Fruit fly (Drosophila melanogaster): ENCODE data around the gene dnt.
A peak's percentile ranks its signal among the peaks of the same experiment; 100 is the strongest.

- TF ChIP-seq CG3032 (tag; optimal IDR thresholded peaks at IDR 0.05): peak; percentile 63
- peak; percentile 30 for TF ChIP-seq CG16779 (tag; optimal IDR thresholded peaks at IDR 0.05)
- peak; percentile 14 for TF ChIP-seq CG6854 (GFP tag; optimal IDR thresholded peaks at IDR 0.05)
- peak; percentile 20 for TF ChIP-seq CG1621 (tag; optimal IDR thresholded peaks at IDR 0.05)
- peak; percentile 75 for TF ChIP-seq OdsH (GFP tag; optimal IDR thresholded peaks at IDR 0.05)
- peak; percentile 45 for TF ChIP-seq lz (GFP tag; optimal IDR thresholded peaks at IDR 0.05)
- TF ChIP-seq ss (GFP tag; optimal IDR thresholded peaks at IDR 0.05): peak in 1 of 2 experiments; percentile 58
- peak; percentile 59 for TF ChIP-seq CG15336 (GFP tag; IDR thresholded peaks at IDR 0.05)
- no peak for TF ChIP-seq CG11294 (GFP tag; IDR thresholded peaks at IDR 0.05)
- peak; percentile 49 for TF ChIP-seq dsx (GFP tag; optimal IDR thresholded peaks at IDR 0.05; ENCODE audit: poor library complexity, severe bottlenecking)
- TF ChIP-seq Lpt (GFP tag; optimal IDR thresholded peaks at IDR 0.05): no peak
- TF ChIP-seq pdm3 (GFP tag; optimal IDR thresholded peaks at IDR 0.05): peak; percentile 40
- no peak for TF ChIP-seq Hr38 (GFP tag; optimal IDR thresholded peaks at IDR 0.05)
These were observed 1.6 kb upstream of the dnt start for dm6 chr2L:19364622-19365021.
